Comparison of ENCODE assay signal across 1 fruit fly cellular context in the genomic region with DNA sequence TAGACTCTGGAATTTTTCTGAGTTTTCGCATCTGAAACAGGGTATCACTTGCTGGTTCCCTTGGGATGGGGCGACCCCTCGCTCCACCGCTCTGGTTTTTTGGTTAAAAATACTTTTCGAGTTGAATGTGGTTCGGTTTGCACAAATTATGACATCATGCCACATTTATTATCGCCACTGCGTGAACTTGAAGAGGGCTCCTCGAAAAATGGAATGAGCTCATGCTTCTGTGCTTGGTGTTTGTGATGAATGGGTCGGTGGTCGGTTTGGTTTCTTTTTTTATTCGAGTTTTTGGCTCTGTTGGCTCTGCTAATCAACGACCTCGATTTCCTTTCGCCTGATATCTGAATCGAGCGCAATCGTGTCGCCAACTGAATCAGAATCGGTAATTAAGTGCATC.
TF ChIP-seq lines count a peak whose summit lies in the region.

No protein-coding gene starts in this region.

TF ChIP-seq in whole organism, embryonic, 481 proteins besides CTCF, POLR2A, EP300 and RAD21 (continued from another document):
- peak; percentile 72 for TF ChIP-seq CG12769 (tag; optimal IDR thresholded peaks at IDR 0.05; lab: Kevin White, UChicago)
- no peak for TF ChIP-seq bigmax (GFP tag; optimal IDR thresholded peaks at IDR 0.05; lab: Kevin White, UChicago)
- TF ChIP-seq vfl (GFP tag; optimal IDR thresholded peaks at IDR 0.05; lab: Kevin White, UChicago) = no peak
- no peak for TF ChIP-seq Hsf (GFP tag; optimal IDR thresholded peaks at IDR 0.05; lab: Kevin White, UChicago)
- TF ChIP-seq CG1832 (GFP tag; optimal IDR thresholded peaks at IDR 0.05; lab: Kevin White, UChicago) = no peak
- no peak for TF ChIP-seq dysf (GFP tag; IDR thresholded peaks at IDR 0.05; lab: Robert Waterston, UW)
- no peak for TF ChIP-seq CG8089 (GFP tag; optimal IDR thresholded peaks at IDR 0.05; lab: Kevin White, UChicago)
- TF ChIP-seq CG4820 (GFP tag; optimal IDR thresholded peaks at IDR 0.05; lab: Kevin White, UChicago) = no peak
- TF ChIP-seq CG10431 (GFP tag; optimal IDR thresholded peaks at IDR 0.05; lab: Kevin White, UChicago) = no peak
